Worm (Caenorhabditis elegans): ENCODE measurements around the gene srbc-42.

Gene srbc-42

DNA sequence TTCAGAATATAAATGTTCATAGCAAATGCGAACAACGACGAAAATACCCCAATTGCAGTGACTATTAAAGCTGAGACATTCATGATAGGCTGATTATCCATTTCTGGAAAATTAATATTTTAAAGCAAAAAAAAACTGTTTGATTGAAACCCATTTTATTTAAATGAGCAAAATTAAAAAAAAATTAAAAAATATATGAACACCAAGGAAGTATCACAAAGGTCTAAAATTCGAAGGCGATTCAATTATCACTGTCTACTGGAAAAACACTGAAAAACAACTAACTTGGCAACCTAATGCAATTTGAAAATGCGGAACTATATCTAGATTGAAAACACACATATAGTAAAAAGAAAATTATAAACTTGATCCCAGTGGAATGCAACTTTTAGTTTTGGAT is at the start of gene srbc-42:
TSS of gene srbc-42 (minus strand) at position 101 of the 400 bp plus-strand sequence.
- TF ChIP-seq fos-1 (tag; optimal IDR thresholded peaks at IDR 0.05), result no peak
- no peak for TF ChIP-seq lsy-2 (tag; optimal IDR thresholded peaks at IDR 0.05)
- no peak for TF ChIP-seq nhr-11 (tag; optimal IDR thresholded peaks at IDR 0.05)
- no peak for TF ChIP-seq mdl-1 (tag; optimal IDR thresholded peaks at IDR 0.05)
- no peak for TF ChIP-seq snpc-4 (tag; optimal IDR thresholded peaks at IDR 0.05)
- no peak for TF ChIP-seq ztf-11 (tag; optimal IDR thresholded peaks at IDR 0.05)
- TF ChIP-seq mbf-1 (tag; optimal IDR thresholded peaks at IDR 0.05), result no peak
- TF ChIP-seq lin-11 (tag; optimal IDR thresholded peaks at IDR 0.05), result no peak
- no peak for TF ChIP-seq R02D3.7 (tag; optimal IDR thresholded peaks at IDR 0.05)

DNA sequence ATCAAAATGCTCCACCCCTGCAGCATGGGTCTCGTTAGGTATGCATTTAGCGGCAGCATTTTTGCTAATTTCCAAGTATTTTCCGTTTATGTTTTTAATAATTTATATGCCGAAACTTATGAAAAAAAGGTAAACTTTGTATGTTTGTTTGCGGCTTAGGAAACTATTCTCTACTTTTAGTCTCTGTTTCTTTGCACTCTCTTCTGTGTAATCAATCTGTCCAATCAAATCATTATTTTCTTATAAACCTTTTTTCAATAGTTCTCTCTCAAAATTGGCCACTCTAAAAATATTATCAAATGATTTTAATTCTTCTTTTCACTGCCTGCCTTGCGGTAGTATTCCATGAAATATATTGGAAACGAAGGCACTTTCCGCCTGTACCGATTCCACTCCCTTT is 47.0 kb upstream of the srbc-42 start:
- peak; percentile 16 for TF ChIP-seq gmeb-1 (tag; optimal IDR thresholded peaks at IDR 0.05)
- no peak for TF ChIP-seq F13H6.1 (tag; optimal IDR thresholded peaks at IDR 0.05)

DNA sequence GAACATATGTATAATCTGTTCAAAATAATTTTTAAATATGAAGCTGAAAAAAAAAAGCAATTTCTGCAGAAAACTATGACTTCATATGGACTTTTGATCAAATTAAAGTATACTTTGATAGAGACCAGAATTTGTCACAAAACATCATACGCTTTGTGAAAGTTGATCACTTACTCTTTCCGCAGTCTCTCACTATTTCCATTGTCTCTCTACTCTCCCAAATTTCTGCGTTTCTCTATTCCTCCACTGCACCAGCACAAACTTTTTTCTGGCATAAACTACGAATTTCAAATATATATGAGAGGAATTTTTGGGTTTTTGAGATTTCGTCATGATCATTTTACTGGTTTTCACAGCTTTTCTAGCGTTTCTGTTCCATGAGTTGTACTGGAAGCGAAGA is 44.8 kb upstream of the srbc-42 start, which contains the start of gene cyp-33C4:
TSS of gene cyp-33C4 (plus strand) at position 293 of the 400 bp plus-strand sequence.
- TF ChIP-seq sma-9 (GFP tag; optimal IDR thresholded peaks at IDR 0.05), result peak; percentile 32
- no peak for TF ChIP-seq sma-9 (tag; optimal IDR thresholded peaks at IDR 0.05)
- TF ChIP-seq C34F6.9 (tag; optimal IDR thresholded peaks at IDR 0.05), result peak; percentile 28
- peak; percentile 3 for TF ChIP-seq gmeb-1 (tag; optimal IDR thresholded peaks at IDR 0.05)
- TF ChIP-seq fos-1 (tag; optimal IDR thresholded peaks at IDR 0.05), result peak; percentile 31
- no peak for TF ChIP-seq mdl-1 (tag; optimal IDR thresholded peaks at IDR 0.05)
- TF ChIP-seq nhr-23 (tag; optimal IDR thresholded peaks at IDR 0.05), result no peak
- no peak for TF ChIP-seq nhr-11 (tag; optimal IDR thresholded peaks at IDR 0.05)
- TF ChIP-seq ZK546.5 (tag; optimal IDR thresholded peaks at IDR 0.05), result no peak
- TF ChIP-seq sma-3 (GFP tag; optimal IDR thresholded peaks at IDR 0.05), result no peak
- TF ChIP-seq egl-27 (tag; optimal IDR thresholded peaks at IDR 0.05), result no peak
- TF ChIP-seq nhr-237 (tag; optimal IDR thresholded peaks at IDR 0.05), result no peak
- TF ChIP-seq nhr-129 (tag; optimal IDR thresholded peaks at IDR 0.05), result peak; percentile 7
- no peak for TF ChIP-seq lin-39 (tag; optimal IDR thresholded peaks at IDR 0.05)
- peak; percentile 34 for TF ChIP-seq unc-55 (GFP tag; optimal IDR thresholded peaks at IDR 0.05)
- TF ChIP-seq F13H6.1 (tag; optimal IDR thresholded peaks at IDR 0.05), result no peak
- TF ChIP-seq lin-11 (tag; optimal IDR thresholded peaks at IDR 0.05), result no peak
- TF ChIP-seq elt-3 (tag; optimal IDR thresholded peaks at IDR 0.05), result no peak
- no peak for TF ChIP-seq nhr-10 (tag; optimal IDR thresholded peaks at IDR 0.05)

DNA sequence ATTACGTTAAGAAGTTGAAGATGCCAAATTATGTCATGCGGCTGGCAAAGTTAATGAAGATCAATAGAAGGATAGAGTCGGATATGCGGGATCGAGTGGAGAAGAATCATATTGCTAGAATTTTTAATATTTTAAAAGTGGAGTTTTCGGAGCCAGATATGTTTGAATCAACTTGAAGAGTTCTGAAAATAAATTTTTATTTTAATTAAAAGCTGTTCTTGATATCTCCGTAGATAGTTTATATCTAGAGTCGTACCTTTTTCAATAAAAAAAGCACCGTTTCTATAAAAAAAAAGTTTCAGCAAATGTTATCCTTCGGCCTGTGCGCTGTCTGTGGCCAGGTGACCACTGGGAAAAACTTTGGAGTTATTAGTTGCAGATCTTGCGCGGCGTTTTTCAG is 42.2 kb upstream of the srbc-42 start, which contains the start of gene nhr-96:
TSS of gene nhr-96 (plus strand) at position 301 of the 400 bp plus-strand sequence.
- no peak for TF ChIP-seq nhr-12 (tag; optimal IDR thresholded peaks at IDR 0.05)
- no peak for TF ChIP-seq elt-3 (tag; optimal IDR thresholded peaks at IDR 0.05)
- TF ChIP-seq R02D3.7 (tag; optimal IDR thresholded peaks at IDR 0.05), result no peak
- TF ChIP-seq blmp-1 (tag; optimal IDR thresholded peaks at IDR 0.05; ENCODE audit: insufficient read depth), result no peak
- no peak for TF ChIP-seq ZK546.5 (tag; optimal IDR thresholded peaks at IDR 0.05)
- TF ChIP-seq egl-27 (tag; optimal IDR thresholded peaks at IDR 0.05), result no peak
- TF ChIP-seq nhr-25 (tag; optimal IDR thresholded peaks at IDR 0.05), result no peak
- no peak for TF ChIP-seq ceh-16 (tag; optimal IDR thresholded peaks at IDR 0.05)
- TF ChIP-seq ztf-11 (tag; optimal IDR thresholded peaks at IDR 0.05), result no peak
- TF ChIP-seq sma-3 (GFP tag; optimal IDR thresholded peaks at IDR 0.05), result no peak
- TF ChIP-seq nhr-129 (tag; optimal IDR thresholded peaks at IDR 0.05), result no peak
- TF ChIP-seq dmd-4 (tag; optimal IDR thresholded peaks at IDR 0.05), result no peak
- TF ChIP-seq zag-1 (tag; optimal IDR thresholded peaks at IDR 0.05), result no peak
- no peak for TF ChIP-seq Y55F3AM.14 (GFP tag; optimal IDR thresholded peaks at IDR 0.05)
- no peak for TF ChIP-seq ztf-4 (tag; optimal IDR thresholded peaks at IDR 0.05)
- no peak for TF ChIP-seq nhr-77 (tag; optimal IDR thresholded peaks at IDR 0.05)

DNA sequence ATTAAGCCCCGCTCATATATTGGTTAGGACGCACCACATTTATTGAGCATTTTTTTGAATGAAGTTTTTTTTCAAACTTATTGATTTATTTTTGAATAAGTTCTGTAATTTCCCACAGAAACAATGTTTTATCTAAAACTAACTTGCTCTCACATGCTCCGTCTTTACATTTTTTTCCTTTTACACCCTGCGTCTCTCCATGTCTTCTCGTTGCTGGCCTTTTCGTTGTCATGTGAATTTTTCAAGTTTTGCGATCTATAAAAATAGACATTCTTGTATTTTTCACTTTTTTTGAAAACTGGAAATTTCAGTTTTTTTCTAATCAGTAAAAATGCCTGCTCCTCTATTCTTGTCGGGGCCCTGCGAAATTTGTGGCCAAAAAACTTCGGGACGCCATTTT is 39.9 kb upstream of the srbc-42 start, which contains the start of gene nhr-134:
TSS of gene nhr-134 (plus strand) at position 312 of the 400 bp plus-strand sequence.
- TF ChIP-seq sem-4 (tag; optimal IDR thresholded peaks at IDR 0.05) (no peak), nhr-237 (tag; optimal IDR thresholded peaks at IDR 0.05) (no peak), egl-27 (tag; optimal IDR thresholded peaks at IDR 0.05) (no peak), elt-1 (tag; optimal IDR thresholded peaks at IDR 0.05) (no peak), mab-5 (tag; optimal IDR thresholded peaks at IDR 0.05) (no peak), unc-62 (GFP tag; optimal IDR thresholded peaks at IDR 0.05) (no peak), nhr-6 (tag; optimal IDR thresholded peaks at IDR 0.05) (no peak), unc-55 (GFP tag; optimal IDR thresholded peaks at IDR 0.05) (no peak), fos-1 (tag; optimal IDR thresholded peaks at IDR 0.05) (peak; percentile 4), alr-1 (tag; optimal IDR thresholded peaks at IDR 0.05) (no peak), C34F6.9 (tag; optimal IDR thresholded peaks at IDR 0.05) (peak; percentile 34), nhr-10 (tag; optimal IDR thresholded peaks at IDR 0.05) (no peak), zag-1 (tag; optimal IDR thresholded peaks at IDR 0.05) (no peak), lin-11 (tag; optimal IDR thresholded peaks at IDR 0.05) (no peak), nhr-129 (tag; optimal IDR thresholded peaks at IDR 0.05) (no peak), nhr-11 (tag; optimal IDR thresholded peaks at IDR 0.05) (no peak), R02D3.7 (tag; optimal IDR thresholded peaks at IDR 0.05) (no peak), elt-3 (tag; optimal IDR thresholded peaks at IDR 0.05) (no peak), nhr-77 (tag; optimal IDR thresholded peaks at IDR 0.05) (no peak), aly-2 (tag; optimal IDR thresholded peaks at IDR 0.05) (no peak), nhr-25 (tag; optimal IDR thresholded peaks at IDR 0.05) (no peak), sma-9 (GFP tag; optimal IDR thresholded peaks at IDR 0.05) (no peak), sma-9 (tag; optimal IDR thresholded peaks at IDR 0.05) (no peak), lin-39 (tag; optimal IDR thresholded peaks at IDR 0.05) (no peak), ZK546.5 (tag; optimal IDR thresholded peaks at IDR 0.05) (no peak), crh-2 (tag; optimal IDR thresholded peaks at IDR 0.05) (peak; percentile 38), skn-1 (tag; optimal IDR thresholded peaks at IDR 0.05) (no peak), ceh-16 (tag; optimal IDR thresholded peaks at IDR 0.05) (no peak)

All from whole organism, L2 larva.